Worm (Caenorhabditis elegans): Measurements from ENCODE around the gene F53F4.7.

ce11 chrV:13652322-13652721, 38.6 kb upstream of the F53F4.7 start:
- TF ChIP-seq nhr-77 (tag; optimal IDR thresholded peaks at IDR 0.05): no peak
- TF ChIP-seq ztf-11 (tag; optimal IDR thresholded peaks at IDR 0.05): no peak
- TF ChIP-seq lin-39 (tag; optimal IDR thresholded peaks at IDR 0.05): no peak

Measured in whole organism, L3 larva.